Fruit fly (Drosophila melanogaster): ENCODE measurements around the gene CG6576.

Gene CG6576

dm6 chr3L:8751262-8751661 lies 4.5 kb upstream of the CG6576 start (continued):
- TF ChIP-seq CG18476 (GFP tag; optimal IDR thresholded peaks at IDR 0.05): no peak
- no peak for TF ChIP-seq CG34376 (GFP tag; optimal IDR thresholded peaks at IDR 0.05)
- no peak for TF ChIP-seq MESR4 (GFP tag; optimal IDR thresholded peaks at IDR 0.05)
- TF ChIP-seq Meics (GFP tag; optimal IDR thresholded peaks at IDR 0.05): no peak
- no peak for TF ChIP-seq HLH4C (GFP tag; IDR thresholded peaks at IDR 0.05; ENCODE audit: partially characterized antibody)
- no peak for TF ChIP-seq CG7928 (GFP tag; optimal IDR thresholded peaks at IDR 0.05)
- no peak for TF ChIP-seq CG1233 (GFP tag; optimal IDR thresholded peaks at IDR 0.05)
- TF ChIP-seq sr (GFP tag; IDR thresholded peaks at IDR 0.05): no peak
- no peak for TF ChIP-seq btn (GFP tag; optimal IDR thresholded peaks at IDR 0.05)
- TF ChIP-seq z (GFP tag; IDR thresholded peaks at IDR 0.05): no peak
- no peak for TF ChIP-seq CG15514 (GFP tag; optimal IDR thresholded peaks at IDR 0.05)
- no peak for TF ChIP-seq CG16813 (GFP tag; IDR thresholded peaks at IDR 0.05; ENCODE audit: partially characterized antibody)
- peak; percentile 25 for TF ChIP-seq tap (tag; optimal IDR thresholded peaks at IDR 0.05)
- TF ChIP-seq fd102C (GFP tag; optimal IDR thresholded peaks at IDR 0.05): no peak
- TF ChIP-seq gro (GFP tag; optimal IDR thresholded peaks at IDR 0.05): no peak
- TF ChIP-seq pros (GFP tag; optimal IDR thresholded peaks at IDR 0.05): no peak
- TF ChIP-seq lmd (GFP tag; IDR thresholded peaks at IDR 0.05): peak; percentile 55; the same call in 1 of the 2 replicates
- peak; percentile 85 for TF ChIP-seq Sox102F (GFP tag; optimal IDR thresholded peaks at IDR 0.05)
- peak; percentile 70 for TF ChIP-seq ttk (GFP tag; IDR thresholded peaks at IDR 0.05)
- no peak for TF ChIP-seq CG7963 (GFP tag; IDR thresholded peaks at IDR 0.05; ENCODE audit: partially characterized antibody)
- peak; percentile 12 for TF ChIP-seq Camta (GFP tag; optimal IDR thresholded peaks at IDR 0.05)
- TF ChIP-seq ATbp (GFP tag; optimal IDR thresholded peaks at IDR 0.05): peak; percentile 76
- TF ChIP-seq hb (GFP tag; IDR thresholded peaks at IDR 0.05; ENCODE audit: partially characterized antibody): no peak
- TF ChIP-seq CG10267 (tag; optimal IDR thresholded peaks at IDR 0.05): peak; percentile 41
- TF ChIP-seq CG43689 (GFP tag; IDR thresholded peaks at IDR 0.05): no peak
- peak; percentile 17 for TF ChIP-seq NfI (GFP tag; optimal IDR thresholded peaks at IDR 0.05)
- TF ChIP-seq schlank (tag; optimal IDR thresholded peaks at IDR 0.05): no peak
- peak; percentile 52; the same call in 1 of the 2 replicates for TF ChIP-seq sim (GFP tag; IDR thresholded peaks at IDR 0.05)
- TF ChIP-seq CG31388 (GFP tag; optimal IDR thresholded peaks at IDR 0.05): no peak
- TF ChIP-seq Gug (GFP tag; IDR thresholded peaks at IDR 0.05): 0 out of 4 replicates have a peak, but pooled peaks have one; percentile 48
- peak; percentile 14 for TF ChIP-seq CG8359 (GFP tag; optimal IDR thresholded peaks at IDR 0.05; ENCODE audit: borderline replicate concordance)
- TF ChIP-seq CG18262 (tag; optimal IDR thresholded peaks at IDR 0.05): peak; percentile 65
- TF ChIP-seq bigmax (GFP tag; optimal IDR thresholded peaks at IDR 0.05): no peak
- no peak for TF ChIP-seq hbn (GFP tag; IDR thresholded peaks at IDR 0.05; ENCODE audit: partially characterized antibody)
- no peak for TF ChIP-seq CG8765 (GFP tag; IDR thresholded peaks at IDR 0.05)
- TF ChIP-seq PHDP (tag; optimal IDR thresholded peaks at IDR 0.05): peak; percentile 58
- no peak for TF ChIP-seq ham (GFP tag; IDR thresholded peaks at IDR 0.05)
- peak; percentile 60 for TF ChIP-seq H2.0 (GFP tag; IDR thresholded peaks at IDR 0.05)
- peak; percentile 40; the same call in 1 of the 2 replicates for TF ChIP-seq onecut (GFP tag; IDR thresholded peaks at IDR 0.05)
- TF ChIP-seq Ets97D (GFP tag; optimal IDR thresholded peaks at IDR 0.05): no peak
- TF ChIP-seq danr (GFP tag; IDR thresholded peaks at IDR 0.05): no peak
- TF ChIP-seq oc (tag; optimal IDR thresholded peaks at IDR 0.05): peak; percentile 65
- peak; percentile 3 for TF ChIP-seq CG10462 (GFP tag; optimal IDR thresholded peaks at IDR 0.05)
- no peak for TF ChIP-seq cas (GFP tag; IDR thresholded peaks at IDR 0.05)
- TF ChIP-seq CG8281 (tag; optimal IDR thresholded peaks at IDR 0.05): peak; percentile 4
- TF ChIP-seq eve (GFP tag; optimal IDR thresholded peaks at IDR 0.05): no peak
- TF ChIP-seq gcm (GFP tag; optimal IDR thresholded peaks at IDR 0.05): peak; percentile 48
- TF ChIP-seq E2f1 (GFP tag; IDR thresholded peaks at IDR 0.05): 0 out of 2 replicates have a peak, but pooled peaks have one; percentile 18
- TF ChIP-seq GATAe (GFP tag; conservative IDR thresholded peaks at IDR 0.05): no peak
- TF ChIP-seq CG3847 (GFP tag; IDR thresholded peaks at IDR 0.05): no peak
- TF ChIP-seq sob (GFP tag; IDR thresholded peaks at IDR 0.05): no peak; the same call in 1 of the 2 replicates
